Worm (Caenorhabditis elegans) whole organism, L2 larva: ENCODE data around the gene C24A3.2.

ENCODE experiments used
- alr-1 ChIP-seq: fragments of 150-350 bp; optimal IDR thresholded peaks from 2 replicates; lab custom pipeline; 2014; ENCODE audit warnings: missing biosample characterization, missing genetic modification characterization
- egl-27 ChIP-seq: sonication (generic microtip); optimal IDR thresholded peaks from 3 replicates; lab custom pipeline; 2017; ENCODE audit warnings: missing biosample characterization, missing genetic modification reagents, missing genetic modification characterization

- no peak for TF ChIP-seq alr-1 (tag; lab: Kevin White, UChicago)
- TF ChIP-seq egl-27 (tag; lab: Kevin White, UChicago), result no peak
These were observed 16.6 kb upstream of the C24A3.2 start, which contains the start of gene nmur-1 for ce11 chrX:8980676-8981075.
